Fruit fly (Drosophila melanogaster) Kc167 (cell line): ENCODE data around the gene heix.

Source experiments
- Myc ChIP-seq: fragments of >200 bp; optimal IDR thresholded peaks from 2 replicates; lab custom pipeline; 2017; ENCODE audit warnings: missing external identifiers
- Sin3A ChIP-seq: fragments of >200 bp; optimal IDR thresholded peaks from 2 replicates; lab custom pipeline; 2018; ENCODE audit warnings: missing external identifiers
- h ChIP-seq: fragments of >200 bp; optimal IDR thresholded peaks from 3 replicates; lab custom pipeline; 2018; ENCODE audit warnings: missing external identifiers
- insv ChIP-seq: fragments of >200 bp; optimal IDR thresholded peaks from 3 replicates; lab custom pipeline; 2018; ENCODE audit warnings: missing external identifiers
- psq ChIP-seq: fragments of >200 bp; optimal IDR thresholded peaks from 2 replicates; lab custom pipeline; 2017; ENCODE audit warnings: missing external identifiers
- ttk ChIP-seq: sonication (Bioruptor generic); optimal IDR thresholded peaks from 2 replicates; lab custom pipeline; 2017; ENCODE audit warnings: missing external identifiers

dm6 chr2L:16287006-16287601, 12.6 kb downstream of the heix start:
- no peak for TF ChIP-seq psq (lab: Kevin White, UChicago)
- TF ChIP-seq insv (lab: Kevin White, UChicago) = no peak
- TF ChIP-seq Sin3A = no peak
- no peak for TF ChIP-seq ttk
- TF ChIP-seq h (lab: Kevin White, UChicago) = no peak
- no peak for TF ChIP-seq Myc (lab: Kevin White, UChicago)
